Fruit fly (Drosophila melanogaster) whole organism, embryonic: ENCODE measurements around the gene CG34176.

Source experiments
- ATbp ChIP-seq: fragments of 200-800 bp; sonication (Bioruptor generic); optimal IDR thresholded peaks from 2 replicates; lab custom pipeline; 2017; ENCODE audit warnings: missing biosample characterization, mild to moderate bottlenecking, missing genetic modification characterization, missing genetic modification reagents
- Aef1 ChIP-seq: fragments of 200-800 bp; sonication (Bioruptor generic); IDR thresholded peaks from 3 replicates; pipeline ENCODE4 v1.3.6; 2022; ENCODE audit warnings: missing biosample characterization, missing genetic modification characterization
- CG12219 ChIP-seq: fragments of 200-800 bp; sonication (Bioruptor generic); optimal IDR thresholded peaks from 3 replicates; lab custom pipeline; 2018; ENCODE audit warnings: missing biosample characterization, mild to moderate bottlenecking, missing genetic modification characterization
- CG12236 ChIP-seq: fragments of 200-800 bp; sonication (Bioruptor generic); optimal IDR thresholded peaks from 2 replicates; lab custom pipeline; 2016; ENCODE audit warnings: missing biosample characterization, missing genetic modification characterization
- CG13894 ChIP-seq: fragments of 200-800 bp; sonication (Bioruptor generic); optimal IDR thresholded peaks from 3 replicates; lab custom pipeline; 2018; ENCODE audit warnings: missing biosample characterization, mild to moderate bottlenecking, missing genetic modification characterization, moderate library complexity
- CG30403 ChIP-seq: fragments of 200-800 bp; sonication (Bioruptor generic); optimal IDR thresholded peaks from 3 replicates; lab custom pipeline; 2016; ENCODE audit warnings: missing biosample characterization, missing genetic modification characterization
- CG3163 ChIP-seq: fragments of 200-800 bp; sonication (Bioruptor generic); optimal IDR thresholded peaks from 3 replicates; lab custom pipeline; 2016; ENCODE audit warnings: missing biosample characterization, missing genetic modification characterization
- CG3995 ChIP-seq: fragments of 200-800 bp; sonication (Bioruptor generic); optimal IDR thresholded peaks from 3 replicates; lab custom pipeline; 2016; ENCODE audit warnings: missing biosample characterization, missing genetic modification characterization
- CG4820 ChIP-seq: fragments of 200-800 bp; sonication (Bioruptor generic); optimal IDR thresholded peaks from 3 replicates; lab custom pipeline; 2016; ENCODE audit warnings: missing biosample characterization, missing genetic modification characterization
- CG4854 ChIP-seq: fragments of 200-800 bp; sonication (Bioruptor generic); optimal IDR thresholded peaks from 2 replicates; lab custom pipeline; 2016; ENCODE audit warnings: missing biosample characterization, missing genetic modification characterization, inconsistent platforms
- CG7271 ChIP-seq: fragments of 200-800 bp; sonication (Bioruptor generic); optimal IDR thresholded peaks from 2 replicates; lab custom pipeline; 2018; ENCODE audit warnings: missing biosample characterization, mild to moderate bottlenecking, missing genetic modification characterization, moderate library complexity
- CG7372 ChIP-seq: fragments of 200-800 bp; sonication (Bioruptor generic); IDR thresholded peaks from 2 replicates; pipeline ENCODE4 v1.3.6; 2022; ENCODE audit warnings: missing biosample characterization, missing genetic modification characterization
- Chrac-16 ChIP-seq: fragments of 200-800 bp; sonication (Bioruptor generic); optimal IDR thresholded peaks from 3 replicates; lab custom pipeline; 2016; ENCODE audit warnings: missing biosample characterization, missing genetic modification characterization
- CrebB ChIP-seq: fragments of 200-800 bp; sonication (Bioruptor generic); optimal IDR thresholded peaks from 3 replicates; lab custom pipeline; 2018; ENCODE audit warnings: missing biosample characterization, mild to moderate bottlenecking, missing genetic modification characterization
- Dbx ChIP-seq: fragments of 200-800 bp; sonication (Bioruptor generic); IDR thresholded peaks from 3 replicates; pipeline ENCODE4 v1.3.6; 2022; ENCODE audit warnings: missing biosample characterization, missing genetic modification characterization
- E2f1 ChIP-seq: fragments of 200-800 bp; sonication (Bioruptor generic); IDR thresholded peaks from 2 replicates; pipeline ENCODE4 v1.3.6; 2022; ENCODE audit warnings: missing biosample characterization, missing genetic modification characterization
- Gsc ChIP-seq: fragments of 200-800 bp; sonication (Bioruptor generic); IDR thresholded peaks from 2 replicates; pipeline ENCODE4 v1.3.6; 2022; ENCODE audit warnings: missing biosample characterization, missing genetic modification characterization
- H15 ChIP-seq: fragments of 200-800 bp; sonication (Bioruptor generic); IDR thresholded peaks from 3 replicates; pipeline ENCODE4 v1.3.6; 2022; ENCODE audit warnings: missing biosample characterization, missing genetic modification characterization
- Hand ChIP-seq: fragments of 200-800 bp; sonication (Bioruptor generic); optimal IDR thresholded peaks from 2 replicates; lab custom pipeline; 2017; ENCODE audit warnings: mild to moderate bottlenecking, missing biosample characterization, missing genetic modification reagents, missing genetic modification characterization
- Jarid2 ChIP-seq: fragments of 200-800 bp; sonication (Bioruptor generic); optimal IDR thresholded peaks from 3 replicates; lab custom pipeline; 2017; ENCODE audit warnings: mild to moderate bottlenecking, missing biosample characterization, missing genetic modification reagents, missing genetic modification characterization
- Med ChIP-seq: fragments of 200-800 bp; sonication (Bioruptor generic); peaks from one replicate; lab custom pipeline; 2016; ENCODE audit warnings: missing biosample characterization, missing genetic modification characterization, mild to moderate bottlenecking, inconsistent platforms, moderate library complexity
- Nf-YC ChIP-seq: fragments of 200-800 bp; optimal IDR thresholded peaks from 3 replicates; lab custom pipeline; 2019; ENCODE audit warnings: missing biosample characterization, mild to moderate bottlenecking, missing genetic modification characterization, moderate library complexity
- NfI ChIP-seq: fragments of 200-800 bp; sonication (Bioruptor generic); optimal IDR thresholded peaks from 3 replicates; lab custom pipeline; 2018; ENCODE audit warnings: missing biosample characterization, mild to moderate bottlenecking, missing genetic modification characterization, moderate library complexity
- PHDP ChIP-seq: fragments of 200-800 bp; sonication (Bioruptor generic); optimal IDR thresholded peaks from 3 replicates; lab custom pipeline; 2018; ENCODE audit warnings: missing biosample characterization, mild to moderate bottlenecking, missing genetic modification characterization, moderate library complexity
- Poxn ChIP-seq: fragments of 200-800 bp; sonication (Bioruptor generic); IDR thresholded peaks from 2 replicates; pipeline ENCODE4 v1.3.6; 2022; ENCODE audit warnings: missing biosample characterization, missing genetic modification characterization
- Rx ChIP-seq: fragments of 200-800 bp; sonication (Bioruptor generic); IDR thresholded peaks from 2 replicates; pipeline ENCODE4 v1.3.6; 2022; ENCODE audit warnings: missing biosample characterization, missing genetic modification characterization
- ab ChIP-seq: fragments of 200-800 bp; sonication (Bioruptor generic); optimal IDR thresholded peaks from 2 replicates; lab custom pipeline; 2016; ENCODE audit warnings: missing biosample characterization, missing genetic modification characterization
- al ChIP-seq: fragments of 200-800 bp; sonication (Bioruptor generic); IDR thresholded peaks from 2 replicates; pipeline ENCODE4 v1.3.6; 2022; ENCODE audit warnings: missing biosample characterization, missing genetic modification characterization
- az2 ChIP-seq: fragments of 200-800 bp; sonication (Bioruptor generic); optimal IDR thresholded peaks from 3 replicates; lab custom pipeline; 2016; ENCODE audit warnings: missing biosample characterization, missing genetic modification characterization
- bcd ChIP-seq: fragments of 200-800 bp; sonication (Bioruptor generic); optimal IDR thresholded peaks from 2 replicates; lab custom pipeline; 2017; ENCODE audit warnings: missing biosample characterization, mild to moderate bottlenecking, missing genetic modification characterization
- br ChIP-seq: fragments of >200 bp; optimal IDR thresholded peaks from 2 replicates; lab custom pipeline; 2017
- cad ChIP-seq: fragments of >200 bp; optimal IDR thresholded peaks from 2 replicates; lab custom pipeline; 2017; ENCODE audit warnings: missing biosample characterization, missing genetic modification characterization
- corto ChIP-seq: fragments of 200-800 bp; sonication (Bioruptor generic); optimal IDR thresholded peaks from 2 replicates; lab custom pipeline; 2016; ENCODE audit warnings: missing biosample characterization, mild to moderate bottlenecking, missing genetic modification characterization, moderate library complexity
- crc ChIP-seq: fragments of 200-800 bp; sonication (Bioruptor generic); optimal IDR thresholded peaks from 2 replicates; lab custom pipeline; 2016; ENCODE audit warnings: missing biosample characterization, missing genetic modification characterization
- disco-r ChIP-seq: fragments of 200-800 bp; sonication (Bioruptor generic); optimal IDR thresholded peaks from 2 replicates; lab custom pipeline; 2016; ENCODE audit warnings: missing biosample characterization, missing genetic modification characterization
- dm ChIP-seq: fragments of 200-800 bp; sonication (Bioruptor generic); optimal IDR thresholded peaks from 3 replicates; lab custom pipeline; 2016; ENCODE audit warnings: missing biosample characterization, missing genetic modification characterization
- fd102C ChIP-seq: fragments of 200-800 bp; sonication (Bioruptor generic); optimal IDR thresholded peaks from 2 replicates; lab custom pipeline; 2018; ENCODE audit warnings: missing biosample characterization, mild to moderate bottlenecking, missing genetic modification characterization, moderate library complexity
- fd3F ChIP-seq: fragments of 200-800 bp; sonication (Bioruptor generic); optimal IDR thresholded peaks from 2 replicates; lab custom pipeline; 2018; ENCODE audit warnings: missing biosample characterization, mild to moderate bottlenecking, missing genetic modification characterization, moderate library complexity
- gce ChIP-seq: fragments of 200-800 bp; sonication (Bioruptor generic); IDR thresholded peaks from 3 replicates; pipeline ENCODE4 v1.3.6; 2022; ENCODE audit warnings: missing biosample characterization, missing genetic modification characterization
- gsb ChIP-seq: fragments of 200-800 bp; sonication (Bioruptor generic); IDR thresholded peaks from 2 replicates; pipeline ENCODE4 v1.3.6; 2022; ENCODE audit warnings: missing biosample characterization, missing genetic modification characterization
- ind ChIP-seq: fragments of 200-800 bp; sonication (Bioruptor generic); optimal IDR thresholded peaks from 3 replicates; lab custom pipeline; 2016; ENCODE audit warnings: missing biosample characterization, missing genetic modification characterization
- lov ChIP-seq, 2 experiments: fragments of 200-800 bp in 1 of 2; fragments of >200 bp in 1 of 2; sonication (Bioruptor generic) in 1 of 2; IDR thresholded peaks in 1 of 2; optimal IDR thresholded peaks in 1 of 2; 2 replicates in 1 of 2; 3 replicates in 1 of 2; pipeline versions ENCODE4 v1.3.6 to Lab custom; 2017 to 2022; ENCODE audit warnings: missing biosample characterization in 1 of 2, missing genetic modification characterization in 1 of 2
- maf-S ChIP-seq: fragments of 200-800 bp; sonication (Bioruptor generic); optimal IDR thresholded peaks from 2 replicates; lab custom pipeline; 2016; ENCODE audit warnings: missing biosample characterization, missing genetic modification characterization
- nau ChIP-seq: fragments of 200-800 bp; sonication (Bioruptor generic); optimal IDR thresholded peaks from 3 replicates; lab custom pipeline; 2017; ENCODE audit warnings: missing biosample characterization, mild to moderate bottlenecking, missing genetic modification characterization, missing genetic modification reagents
- pros ChIP-seq: fragments of 200-800 bp; sonication (Bioruptor generic); optimal IDR thresholded peaks from 3 replicates; lab custom pipeline; 2019; ENCODE audit warnings: missing biosample characterization, mild to moderate bottlenecking, missing genetic modification characterization, moderate library complexity
- ranshi ChIP-seq: fragments of 200-800 bp; sonication (Bioruptor generic); IDR thresholded peaks from 2 replicates; pipeline ENCODE4 v1.3.6; 2022; ENCODE audit warnings: missing biosample characterization, missing genetic modification characterization
- salm ChIP-seq: fragments of 200-800 bp; sonication (Bioruptor generic); optimal IDR thresholded peaks from 2 replicates; lab custom pipeline; 2018; ENCODE audit warnings: missing biosample characterization, mild to moderate bottlenecking, missing genetic modification characterization
- schlank ChIP-seq: fragments of 200-800 bp; sonication (Bioruptor generic); optimal IDR thresholded peaks from 2 replicates; lab custom pipeline; 2018; ENCODE audit warnings: missing biosample characterization, mild to moderate bottlenecking, missing genetic modification characterization
- sna ChIP-seq: fragments of 200-800 bp; sonication (Bioruptor generic); IDR thresholded peaks from 2 replicates; pipeline ENCODE4 v1.3.6; 2022; ENCODE audit warnings: missing biosample characterization, missing genetic modification characterization; ENCODE audit not compliant: partially characterized antibody
- sr ChIP-seq: fragments of 200-800 bp; sonication (Bioruptor generic); IDR thresholded peaks from 3 replicates; pipeline ENCODE4 v1.3.6; 2022; ENCODE audit warnings: missing biosample characterization, missing genetic modification characterization
- usp ChIP-seq: fragments of >200 bp; optimal IDR thresholded peaks from 2 replicates; lab custom pipeline; 2017; ENCODE audit warnings: missing biosample characterization, missing genetic modification characterization
- zfh2 ChIP-seq: fragments of 200-800 bp; sonication (Bioruptor generic); optimal IDR thresholded peaks from 2 replicates; lab custom pipeline; 2016; ENCODE audit warnings: missing biosample characterization, missing genetic modification characterization

The CG34176 gene

dm6 chr2L:4012089-4012488 is 8.2 kb downstream of the CG34176 start (continued):
- TF ChIP-seq gsb (GFP tag; lab: Robert Waterston, UW) = no peak
- no peak for TF ChIP-seq CG13894
- TF ChIP-seq dm (GFP tag; lab: Kevin White, UChicago) = no peak
- TF ChIP-seq CG4820 (GFP tag; lab: Kevin White, UChicago) = no peak
- no peak for TF ChIP-seq az2
- TF ChIP-seq cad (GFP tag; lab: Kevin White, UChicago) = no peak
- no peak for TF ChIP-seq br (lab: Kevin White, UChicago)
- TF ChIP-seq nau = no peak
- no peak for TF ChIP-seq sna (GFP tag; lab: Robert Waterston, UW)
- TF ChIP-seq Med = peak; percentile 63
- TF ChIP-seq Nf-YC (tag; lab: Kevin White, UChicago) = no peak
- TF ChIP-seq Poxn (GFP tag; lab: Robert Waterston, UW) = no peak
- TF ChIP-seq disco-r (GFP tag; lab: Kevin White, UChicago) = no peak
- no peak for TF ChIP-seq lov (optimal IDR thresholded peaks at IDR 0.05; lab: Kevin White, UChicago)
- no peak for TF ChIP-seq lov (GFP tag; IDR thresholded peaks at IDR 0.05; lab: Robert Waterston, UW)
- TF ChIP-seq CG4854 (GFP tag; lab: Kevin White, UChicago) = no peak
- no peak for TF ChIP-seq usp
- TF ChIP-seq NfI (GFP tag; lab: Kevin White, UChicago) = no peak
- TF ChIP-seq CG7271 (tag; lab: Kevin White, UChicago) = no peak
- TF ChIP-seq H15 = no peak
- TF ChIP-seq zfh2 (GFP tag; lab: Kevin White, UChicago) = no peak
- TF ChIP-seq Chrac-16 = no peak
- no peak for TF ChIP-seq CG12219 (GFP tag; lab: Kevin White, UChicago)
- peak; percentile 21 for TF ChIP-seq CG30403
- no peak for TF ChIP-seq Gsc (GFP tag; lab: Robert Waterston, UW)
- TF ChIP-seq PHDP (tag; lab: Kevin White, UChicago) = no peak
- TF ChIP-seq CG7372 (GFP tag; lab: Robert Waterston, UW) = no peak
- no peak for TF ChIP-seq Hand (GFP tag; lab: Kevin White, UChicago)
- TF ChIP-seq fd3F (GFP tag; lab: Kevin White, UChicago) = peak; percentile 2
- TF ChIP-seq CG12236 = no peak
- TF ChIP-seq Dbx = peak; percentile 37; the same call in 1 of the 3 replicates
- TF ChIP-seq crc = no peak
- TF ChIP-seq CrebB (tag; lab: Kevin White, UChicago) = no peak
- TF ChIP-seq sr (GFP tag; lab: Robert Waterston, UW) = no peak
- TF ChIP-seq ab = no peak
- TF ChIP-seq E2f1 (GFP tag; lab: Robert Waterston, UW) = no peak
- no peak for TF ChIP-seq Jarid2 (GFP tag; lab: Kevin White, UChicago)
- TF ChIP-seq pros = no peak
- TF ChIP-seq schlank = no peak
- TF ChIP-seq corto = no peak
- TF ChIP-seq CG3995 (GFP tag; lab: Kevin White, UChicago) = no peak
- no peak for TF ChIP-seq ATbp
- TF ChIP-seq al (GFP tag; lab: Robert Waterston, UW) = no peak
- TF ChIP-seq gce (GFP tag; lab: Robert Waterston, UW) = no peak
- no peak for TF ChIP-seq bcd (GFP tag; lab: Kevin White, UChicago)
- no peak for TF ChIP-seq salm (tag; lab: Kevin White, UChicago)
- TF ChIP-seq Rx (GFP tag; lab: Robert Waterston, UW) = no peak
- TF ChIP-seq Aef1 = peak; percentile 24; the same call in 1 of the 3 replicates
- peak; percentile 35; the same call in 1 of the 2 replicates for TF ChIP-seq ranshi (GFP tag; lab: Robert Waterston, UW)
- TF ChIP-seq ind = peak; percentile 8
- TF ChIP-seq CG3163 = no peak
- no peak for TF ChIP-seq maf-S (GFP tag; lab: Kevin White, UChicago)
- TF ChIP-seq fd102C = no peak
